Fruit fly (Drosophila melanogaster) whole organism, embryonic: ENCODE data around the gene snz.

Experiments used
- Abd-B ChIP-seq: fragments of 200-800 bp; sonication (Bioruptor generic); optimal IDR thresholded peaks from 2 replicates; lab custom pipeline; 2018; ENCODE audit warnings: missing biosample characterization, mild to moderate bottlenecking, missing genetic modification characterization, moderate library complexity
- Atf6 ChIP-seq: fragments of 200-800 bp; sonication (Bioruptor generic); IDR thresholded peaks from 2 replicates; pipeline ENCODE4 v1.3.6; 2022; ENCODE audit warnings: missing biosample characterization, missing genetic modification characterization
- Bdp1 ChIP-seq: fragments of 200-800 bp; sonication (Bioruptor generic); optimal IDR thresholded peaks from 3 replicates; lab custom pipeline; 2016; ENCODE audit warnings: missing biosample characterization, missing genetic modification characterization
- Bteb2 ChIP-seq: fragments of 200-800 bp; sonication (Bioruptor generic); optimal IDR thresholded peaks from 2 replicates; lab custom pipeline; 2016; ENCODE audit warnings: missing biosample characterization, missing genetic modification characterization
- CG12071 ChIP-seq: fragments of 200-800 bp; sonication (Bioruptor generic); optimal IDR thresholded peaks from 3 replicates; lab custom pipeline; 2018; ENCODE audit warnings: missing biosample characterization, mild to moderate bottlenecking, missing genetic modification characterization
- CG12299 ChIP-seq: fragments of 200-800 bp; sonication (Bioruptor generic); optimal IDR thresholded peaks from 2 replicates; lab custom pipeline; 2018; ENCODE audit warnings: missing biosample characterization, mild to moderate bottlenecking, missing genetic modification characterization
- CG13424 ChIP-seq: fragments of 200-800 bp; sonication (Bioruptor generic); optimal IDR thresholded peaks from 2 replicates; lab custom pipeline; 2019; ENCODE audit warnings: missing biosample characterization, mild to moderate bottlenecking, missing genetic modification characterization, moderate library complexity
- CG14050 ChIP-seq: fragments of 200-800 bp; sonication (Bioruptor generic); IDR thresholded peaks from 3 replicates; pipeline ENCODE4 v1.3.6; 2022; ENCODE audit warnings: missing biosample characterization, missing genetic modification characterization
- CG14667 ChIP-seq: fragments of 200-800 bp; sonication (Bioruptor generic); IDR thresholded peaks from 2 replicates; pipeline ENCODE4 v1.3.6; 2022; ENCODE audit warnings: missing biosample characterization, missing genetic modification characterization
- CG1602 ChIP-seq: fragments of 200-800 bp; sonication (Bioruptor generic); optimal IDR thresholded peaks from 3 replicates; lab custom pipeline; 2016; ENCODE audit warnings: missing biosample characterization, missing genetic modification characterization
- CG17186 ChIP-seq: fragments of 200-800 bp; sonication (Bioruptor generic); optimal IDR thresholded peaks from 3 replicates; lab custom pipeline; 2017; ENCODE audit warnings: missing biosample characterization, missing genetic modification reagents, missing genetic modification characterization
- CG17361 ChIP-seq: fragments of 200-800 bp; sonication (Bioruptor generic); IDR thresholded peaks from 3 replicates; pipeline ENCODE4 v1.3.6; 2022; ENCODE audit warnings: missing biosample characterization, missing genetic modification characterization
- CG2889 ChIP-seq: fragments of 200-800 bp; sonication (Bioruptor generic); IDR thresholded peaks from 3 replicates; pipeline ENCODE4 v1.3.6; 2022; ENCODE audit warnings: missing biosample characterization, missing genetic modification characterization
- CG3163 ChIP-seq: fragments of 200-800 bp; sonication (Bioruptor generic); optimal IDR thresholded peaks from 3 replicates; lab custom pipeline; 2016; ENCODE audit warnings: missing biosample characterization, missing genetic modification characterization
- CG34224 ChIP-seq: fragments of 200-800 bp; sonication (Bioruptor generic); IDR thresholded peaks from 3 replicates; pipeline ENCODE4 v1.3.6; 2022; ENCODE audit warnings: missing biosample characterization, missing genetic modification characterization; ENCODE audit not compliant: partially characterized antibody
- CG5245 ChIP-seq: fragments of 200-800 bp; sonication (Bioruptor generic); optimal IDR thresholded peaks from 3 replicates; lab custom pipeline; 2016; ENCODE audit warnings: missing biosample characterization, missing genetic modification characterization
- CG6272 ChIP-seq: fragments of 200-800 bp; sonication (Bioruptor generic); IDR thresholded peaks from 2 replicates; pipeline ENCODE4 v1.3.6; 2022; ENCODE audit warnings: missing biosample characterization, missing genetic modification characterization
- CG6765 ChIP-seq: fragments of 200-800 bp; sonication (Bioruptor generic); optimal IDR thresholded peaks from 3 replicates; lab custom pipeline; 2017; ENCODE audit warnings: missing biosample characterization, mild to moderate bottlenecking, missing genetic modification characterization
- CG7372 ChIP-seq: fragments of 200-800 bp; sonication (Bioruptor generic); IDR thresholded peaks from 2 replicates; pipeline ENCODE4 v1.3.6; 2022; ENCODE audit warnings: missing biosample characterization, missing genetic modification characterization
- CG7745 ChIP-seq: fragments of 200-800 bp; sonication (Bioruptor generic); optimal IDR thresholded peaks from 2 replicates; lab custom pipeline; 2018; ENCODE audit warnings: missing biosample characterization, mild to moderate bottlenecking, missing genetic modification characterization, moderate library complexity
- CG7928 ChIP-seq: fragments of 200-800 bp; sonication (Bioruptor generic); optimal IDR thresholded peaks from 2 replicates; lab custom pipeline; 2017; ENCODE audit warnings: missing biosample characterization, mild to moderate bottlenecking, missing genetic modification characterization
- CoRest ChIP-seq: fragments of 200-800 bp; sonication (Bioruptor generic); optimal IDR thresholded peaks from 3 replicates; lab custom pipeline; 2018; ENCODE audit warnings: missing biosample characterization, mild to moderate bottlenecking, missing genetic modification characterization, moderate library complexity
- E2f2 ChIP-seq: fragments of 200-800 bp; sonication (Bioruptor generic); IDR thresholded peaks from 2 replicates; pipeline ENCODE4 v1.3.6; 2022; ENCODE audit warnings: missing biosample characterization, missing genetic modification characterization
- GATAe ChIP-seq: fragments of 200-800 bp; sonication (Bioruptor generic); conservative IDR thresholded peaks from 2 replicates; pipeline ENCODE4 v1.3.6; 2022; ENCODE audit warnings: missing biosample characterization, missing genetic modification characterization
- Hmx ChIP-seq: fragments of 200-800 bp; sonication (Bioruptor generic); optimal IDR thresholded peaks from 2 replicates; lab custom pipeline; 2016; ENCODE audit warnings: missing biosample characterization, missing genetic modification characterization
- Nf-YA ChIP-seq: fragments of 200-800 bp; sonication (Bioruptor generic); IDR thresholded peaks from 2 replicates; pipeline ENCODE4 v1.3.6; 2022; ENCODE audit warnings: missing biosample characterization, missing genetic modification characterization
- ase ChIP-seq: fragments of 200-800 bp; sonication (Bioruptor generic); IDR thresholded peaks from 3 replicates; pipeline ENCODE4 v1.3.6; 2022; ENCODE audit warnings: missing biosample characterization, missing genetic modification characterization
- az2 ChIP-seq: fragments of 200-800 bp; sonication (Bioruptor generic); optimal IDR thresholded peaks from 3 replicates; lab custom pipeline; 2016; ENCODE audit warnings: missing biosample characterization, missing genetic modification characterization
- btn ChIP-seq: fragments of 200-800 bp; sonication (Bioruptor generic); optimal IDR thresholded peaks from 2 replicates; lab custom pipeline; 2016; ENCODE audit warnings: missing biosample characterization, missing genetic modification characterization
- croc ChIP-seq: fragments of 200-800 bp; sonication (Bioruptor generic); conservative IDR thresholded peaks from 3 replicates; pipeline ENCODE4 v1.3.6; 2022; ENCODE audit warnings: missing biosample characterization, missing genetic modification characterization
- crol ChIP-seq: fragments of 200-800 bp; sonication (Bioruptor generic); IDR thresholded peaks from 2 replicates; pipeline ENCODE4 v1.3.6; 2022; ENCODE audit warnings: missing biosample characterization, missing genetic modification characterization
- dan ChIP-seq: fragments of 200-800 bp; sonication (Bioruptor generic); IDR thresholded peaks from 2 replicates; pipeline ENCODE4 v1.3.6; 2022; ENCODE audit warnings: missing biosample characterization, missing genetic modification characterization
- emc ChIP-seq: fragments of 200-800 bp; sonication (Bioruptor generic); optimal IDR thresholded peaks from 2 replicates; lab custom pipeline; 2016; ENCODE audit warnings: missing biosample characterization, missing genetic modification characterization
- fd102C ChIP-seq: fragments of 200-800 bp; sonication (Bioruptor generic); optimal IDR thresholded peaks from 2 replicates; lab custom pipeline; 2018; ENCODE audit warnings: missing biosample characterization, mild to moderate bottlenecking, missing genetic modification characterization, moderate library complexity
- fd3F ChIP-seq: fragments of 200-800 bp; sonication (Bioruptor generic); optimal IDR thresholded peaks from 2 replicates; lab custom pipeline; 2018; ENCODE audit warnings: missing biosample characterization, mild to moderate bottlenecking, missing genetic modification characterization, moderate library complexity
- fu2 ChIP-seq: fragments of 200-800 bp; sonication (Bioruptor generic); optimal IDR thresholded peaks from 2 replicates; lab custom pipeline; 2016; ENCODE audit warnings: missing biosample characterization, missing genetic modification characterization
- gcm ChIP-seq: fragments of 200-800 bp; sonication (Bioruptor generic); optimal IDR thresholded peaks from 2 replicates; lab custom pipeline; 2019; ENCODE audit warnings: missing biosample characterization, mild to moderate bottlenecking, missing genetic modification characterization, moderate library complexity
- grn ChIP-seq: fragments of 200-800 bp; sonication (Bioruptor generic); optimal IDR thresholded peaks from 3 replicates; lab custom pipeline; 2017; ENCODE audit warnings: missing biosample characterization, missing genetic modification characterization
- hb ChIP-seq: fragments of 200-800 bp; sonication (Bioruptor generic); IDR thresholded peaks from 3 replicates; pipeline ENCODE4 v1.3.6; 2022; ENCODE audit warnings: missing biosample characterization, missing genetic modification characterization; ENCODE audit not compliant: partially characterized antibody
- her ChIP-seq: fragments of 200-800 bp; sonication (Bioruptor generic); optimal IDR thresholded peaks from 2 replicates; lab custom pipeline; 2016; ENCODE audit warnings: missing biosample characterization, missing genetic modification characterization
- jing ChIP-seq: fragments of 200-800 bp; sonication (Bioruptor generic); optimal IDR thresholded peaks from 2 replicates; lab custom pipeline; 2018; ENCODE audit warnings: missing biosample characterization, mild to moderate bottlenecking, missing genetic modification characterization
- mld ChIP-seq: fragments of 200-800 bp; sonication (Bioruptor generic); IDR thresholded peaks from 3 replicates; pipeline ENCODE4 v1.3.6; 2022; ENCODE audit warnings: missing biosample characterization, missing genetic modification characterization; ENCODE audit not compliant: partially characterized antibody
- pfk ChIP-seq: fragments of 200-800 bp; sonication (Bioruptor generic); optimal IDR thresholded peaks from 2 replicates; lab custom pipeline; 2018; ENCODE audit warnings: missing biosample characterization, mild to moderate bottlenecking, missing genetic modification characterization, moderate library complexity
- pros ChIP-seq: fragments of 200-800 bp; sonication (Bioruptor generic); optimal IDR thresholded peaks from 3 replicates; lab custom pipeline; 2019; ENCODE audit warnings: missing biosample characterization, mild to moderate bottlenecking, missing genetic modification characterization, moderate library complexity
- ro ChIP-seq: fragments of 200-800 bp; sonication (Bioruptor generic); IDR thresholded peaks from 2 replicates; pipeline ENCODE4 v1.3.6; 2022; ENCODE audit warnings: missing biosample characterization, missing genetic modification characterization
- slbo ChIP-seq: fragments of 200-800 bp; sonication (Bioruptor generic); IDR thresholded peaks from 2 replicates; pipeline ENCODE4 v1.3.6; 2022; ENCODE audit warnings: missing biosample characterization, missing genetic modification characterization
- stc ChIP-seq: fragments of 200-800 bp; sonication (Bioruptor generic); IDR thresholded peaks from 2 replicates; pipeline ENCODE4 v1.3.6; 2022; ENCODE audit warnings: missing biosample characterization, missing genetic modification characterization
- toy ChIP-seq: fragments of 200-800 bp; sonication (Bioruptor generic); IDR thresholded peaks from 2 replicates; pipeline ENCODE4 v1.3.6; 2022; ENCODE audit warnings: missing biosample characterization, missing genetic modification characterization
- ttk ChIP-seq: fragments of 200-800 bp; sonication (Bioruptor generic); IDR thresholded peaks from 2 replicates; pipeline ENCODE4 v2.1.2; 2022; ENCODE audit warnings: missing biosample characterization, missing genetic modification characterization
- usp ChIP-seq: fragments of >200 bp; optimal IDR thresholded peaks from 2 replicates; lab custom pipeline; 2017; ENCODE audit warnings: missing biosample characterization, missing genetic modification characterization
- z ChIP-seq: fragments of 200-800 bp; sonication (Bioruptor generic); IDR thresholded peaks from 3 replicates; pipeline ENCODE4 v1.3.6; 2022; ENCODE audit warnings: missing biosample characterization, missing genetic modification characterization

snz gene

DNA sequence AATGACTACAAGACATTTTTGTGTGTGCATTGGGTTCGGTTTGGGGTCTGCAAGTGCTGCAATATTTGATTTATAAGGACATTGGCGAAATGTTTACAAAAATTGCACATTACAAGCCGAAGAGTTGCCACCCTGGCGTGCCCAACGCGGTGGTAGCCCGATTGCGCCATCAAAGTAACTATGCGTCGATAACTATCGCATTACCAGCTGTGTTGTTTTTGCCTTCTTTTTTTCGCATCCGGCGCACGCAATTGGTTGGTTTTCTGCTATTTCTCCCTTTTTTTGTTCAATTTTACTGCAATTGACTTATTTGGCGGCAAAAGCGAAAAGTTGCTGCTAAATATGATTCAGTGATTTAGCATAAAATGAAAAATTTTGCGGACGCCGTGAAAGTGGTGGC lies 22.8 kb downstream of the snz start, which contains the start of gene RpS14b (continued):
- TF ChIP-seq Bdp1 (GFP tag; lab: Kevin White, UChicago) (peak; percentile 22), fd3F (GFP tag; lab: Kevin White, UChicago) (peak; percentile 22), grn (GFP tag; lab: Kevin White, UChicago) (peak; percentile 6), CG17361 (GFP tag; lab: Robert Waterston, UW) (peak; percentile 30; the same call in 1 of the 3 replicates), ro (GFP tag; lab: Robert Waterston, UW) (no peak), pros (GFP tag; lab: Kevin White, UChicago) (no peak), CG7928 (no peak), btn (GFP tag; lab: Kevin White, UChicago) (peak; percentile 7), gcm (GFP tag; lab: Kevin White, UChicago) (peak; percentile 18), Bteb2 (GFP tag; lab: Kevin White, UChicago) (peak; percentile 55), her (GFP tag; lab: Kevin White, UChicago) (peak; percentile 63), CG3163 (GFP tag; lab: Kevin White, UChicago) (peak; percentile 9), CG17186 (GFP tag; lab: Kevin White, UChicago) (peak; percentile 90), CG34224 (GFP tag; lab: Robert Waterston, UW) (peak; percentile 76), ttk (0 out of 2 replicates have a peak, but pooled peaks have one; percentile 40), croc (no peak), mld (GFP tag; lab: Robert Waterston, UW) (peak; percentile 52; the same call in 2 of the 3 replicates), CG7745 (no peak), E2f2 (GFP tag; lab: Robert Waterston, UW) (peak; percentile 60), fu2 (peak; percentile 31), emc (GFP tag; lab: Kevin White, UChicago) (peak; percentile 27), CG1602 (no peak), CoRest (tag; lab: Kevin White, UChicago) (peak; percentile 45), CG12299 (tag; lab: Kevin White, UChicago) (peak; percentile 38), CG12071 (GFP tag; lab: Kevin White, UChicago) (peak; percentile 42), jing (no peak), pfk (GFP tag; lab: Kevin White, UChicago) (peak; percentile 63), CG6765 (GFP tag; lab: Kevin White, UChicago) (peak; percentile 75), toy (0 out of 2 replicates have a peak, but pooled peaks have one; percentile 37), Atf6 (GFP tag; lab: Robert Waterston, UW) (peak; percentile 64), GATAe (GFP tag; lab: Robert Waterston, UW) (no peak), Nf-YA (no peak), CG14667 (GFP tag; lab: Robert Waterston, UW) (no peak), usp (GFP tag; lab: Kevin White, UChicago) (no peak), ase (GFP tag; lab: Robert Waterston, UW) (peak; percentile 67; the same call in 2 of the 3 replicates), Abd-B (GFP tag; lab: Kevin White, UChicago) (no peak), dan (GFP tag; lab: Robert Waterston, UW) (no peak), CG6272 (GFP tag; lab: Robert Waterston, UW) (peak; percentile 41; the same call in 1 of the 2 replicates), hb (peak; percentile 41; the same call in 1 of the 3 replicates), z (GFP tag; lab: Robert Waterston, UW) (no peak), CG13424 (tag; lab: Kevin White, UChicago) (peak; percentile 23), CG5245 (GFP tag; lab: Kevin White, UChicago) (peak; percentile 20), slbo (GFP tag; lab: Robert Waterston, UW) (peak; percentile 75), CG14050 (peak; percentile 58), Hmx (GFP tag; lab: Kevin White, UChicago) (no peak), fd102C (no peak), az2 (GFP tag; lab: Kevin White, UChicago) (no peak), crol (GFP tag; lab: Robert Waterston, UW) (no peak), stc (peak; percentile 65; the same call in 1 of the 2 replicates), CG2889 (GFP tag; lab: Robert Waterston, UW) (peak; percentile 53; the same call in 1 of the 3 replicates), CG7372 (peak; percentile 46; the same call in 1 of the 2 replicates)
